Fruit fly (Drosophila melanogaster): ENCODE data around the gene CG15365.
A peak's percentile ranks its signal among the peaks of the same experiment; 100 is the strongest.

Gene CG15365

dm6 chrX:9080962-9081361 is 13.2 kb upstream of the CG15365 start, which contains the start of the genes CG7246 and HP1b (continued):
- TF ChIP-seq CG4318 (GFP tag; optimal IDR thresholded peaks at IDR 0.05) = no peak
- 0 out of 3 replicates have a peak, but pooled peaks have one; percentile 38 for TF ChIP-seq CG8119 (GFP tag; IDR thresholded peaks at IDR 0.05)
- peak; percentile 72 for TF ChIP-seq achi (GFP tag; optimal IDR thresholded peaks at IDR 0.05)
- peak; percentile 66 for TF ChIP-seq pdm3 (GFP tag; optimal IDR thresholded peaks at IDR 0.05)
- TF ChIP-seq cyc (GFP tag; optimal IDR thresholded peaks at IDR 0.05) = peak; percentile 61
- peak; percentile 53 for TF ChIP-seq CG32006 (GFP tag; optimal IDR thresholded peaks at IDR 0.05)
- no peak for TF ChIP-seq CG6854 (GFP tag; optimal IDR thresholded peaks at IDR 0.05)
- TF ChIP-seq Hr39 (GFP tag; optimal IDR thresholded peaks at IDR 0.05) = peak; percentile 56
- peak in 1 of 2 experiments; percentile 51 for TF ChIP-seq salr (GFP tag; optimal IDR thresholded peaks at IDR 0.05)
- peak in 1 of 2 experiments; percentile 56 for TF ChIP-seq ss (GFP tag; optimal IDR thresholded peaks at IDR 0.05)
- TF ChIP-seq CG1621 (tag; optimal IDR thresholded peaks at IDR 0.05) = peak; percentile 14
- TF ChIP-seq CG10669 (GFP tag; optimal IDR thresholded peaks at IDR 0.05) = peak; percentile 31

- TF ChIP-seq Hr38 (GFP tag; optimal IDR thresholded peaks at IDR 0.05) = no peak
- TF ChIP-seq Sox15 (GFP tag; optimal IDR thresholded peaks at IDR 0.05) = no peak
- peak; percentile 19 for TF ChIP-seq Eip93F (GFP tag; optimal IDR thresholded peaks at IDR 0.05)
- TF ChIP-seq CG11294 (GFP tag; IDR thresholded peaks at IDR 0.05) = no peak
- no peak for TF ChIP-seq CG16779 (tag; optimal IDR thresholded peaks at IDR 0.05)
- peak; percentile 21 for TF ChIP-seq CG10669 (GFP tag; optimal IDR thresholded peaks at IDR 0.05)
- TF ChIP-seq CG34406 (GFP tag; optimal IDR thresholded peaks at IDR 0.05) = no peak
- TF ChIP-seq Blimp-1 (GFP tag; optimal IDR thresholded peaks at IDR 0.05) = peak; percentile 98
- peak; percentile 49 for TF ChIP-seq CG7368 (GFP tag; optimal IDR thresholded peaks at IDR 0.05)
- peak; percentile 4 for TF ChIP-seq CG6792 (GFP tag; optimal IDR thresholded peaks at IDR 0.05)
- TF ChIP-seq Ets96B (tag; optimal IDR thresholded peaks at IDR 0.05) = no peak
- TF ChIP-seq CG6163 (GFP tag; IDR thresholded peaks at IDR 0.05) = peak; percentile 74; the same call in 2 of the 3 replicates
- TF ChIP-seq dsx (GFP tag; optimal IDR thresholded peaks at IDR 0.05; ENCODE audit: poor library complexity, severe bottlenecking) = peak; percentile 50
- TF ChIP-seq fd59A (GFP tag; optimal IDR thresholded peaks at IDR 0.05) = no peak
- TF ChIP-seq acj6 (GFP tag; optimal IDR thresholded peaks at IDR 0.05) = no peak
- TF ChIP-seq Sox14 (GFP tag; optimal IDR thresholded peaks at IDR 0.05) = peak; percentile 11
- peak; percentile 8 for TF ChIP-seq Met (GFP tag; optimal IDR thresholded peaks at IDR 0.05)
- no peak for TF ChIP-seq fkh (GFP tag; optimal IDR thresholded peaks at IDR 0.05)
- TF ChIP-seq Hr4 (GFP tag; optimal IDR thresholded peaks at IDR 0.05) = no peak
- TF ChIP-seq Smox (GFP tag; optimal IDR thresholded peaks at IDR 0.05) = peak; percentile 17
- TF ChIP-seq CG8119 (GFP tag; IDR thresholded peaks at IDR 0.05) = peak; percentile 29; the same call in 1 of the 3 replicates
- no peak for TF ChIP-seq Lpt (GFP tag; optimal IDR thresholded peaks at IDR 0.05)
- TF ChIP-seq CG31627 (GFP tag; optimal IDR thresholded peaks at IDR 0.05) = no peak
- no peak for TF ChIP-seq salr (GFP tag; optimal IDR thresholded peaks at IDR 0.05)
- no peak for TF ChIP-seq CG11902 (GFP tag; optimal IDR thresholded peaks at IDR 0.05)
- no peak for TF ChIP-seq Ets21C (GFP tag; optimal IDR thresholded peaks at IDR 0.05)
- TF ChIP-seq Gug (GFP tag; IDR thresholded peaks at IDR 0.05) = no peak
- peak; percentile 66 for TF ChIP-seq CG1621 (tag; optimal IDR thresholded peaks at IDR 0.05)
- no peak for TF ChIP-seq Hr39 (GFP tag; optimal IDR thresholded peaks at IDR 0.05)
- TF ChIP-seq CG3919 (GFP tag; optimal IDR thresholded peaks at IDR 0.05) = peak; percentile 59
- TF ChIP-seq topi (GFP tag; optimal IDR thresholded peaks at IDR 0.05) = peak; percentile 50
- TF ChIP-seq esn (GFP tag; optimal IDR thresholded peaks at IDR 0.05) = peak; percentile 44
- no peak for TF ChIP-seq cyc (GFP tag; optimal IDR thresholded peaks at IDR 0.05)
- peak; percentile 46; the same call in 1 of the 2 replicates for TF ChIP-seq CG15336 (GFP tag; IDR thresholded peaks at IDR 0.05)
- TF ChIP-seq CG6808 (GFP tag; optimal IDR thresholded peaks at IDR 0.05) = peak; percentile 9
- no peak for TF ChIP-seq pdm3 (GFP tag; optimal IDR thresholded peaks at IDR 0.05)
- peak; percentile 24 for TF ChIP-seq fd85E (GFP tag; optimal IDR thresholded peaks at IDR 0.05)
- peak; percentile 57 for TF ChIP-seq net (GFP tag; optimal IDR thresholded peaks at IDR 0.05)
- no peak for TF ChIP-seq CG11762 (GFP tag; optimal IDR thresholded peaks at IDR 0.05; ENCODE audit: insufficient read depth)
- TF ChIP-seq lz (GFP tag; optimal IDR thresholded peaks at IDR 0.05) = no peak
- TF ChIP-seq CG8632 (GFP tag; optimal IDR thresholded peaks at IDR 0.05) = no peak
- TF ChIP-seq ss (GFP tag; optimal IDR thresholded peaks at IDR 0.05) = peak; percentile 38 to 62
- TF ChIP-seq eg (GFP tag; IDR thresholded peaks at IDR 0.05) = peak; percentile 69; the same call in 2 of the 3 replicates
- TF ChIP-seq CG4318 (GFP tag; optimal IDR thresholded peaks at IDR 0.05) = no peak
- peak; percentile 50 for TF ChIP-seq CG9139 (GFP tag; optimal IDR thresholded peaks at IDR 0.05)
- peak; percentile 83 for TF ChIP-seq CG6854 (GFP tag; optimal IDR thresholded peaks at IDR 0.05)
Observed at dm6 chrX:9078263-9078662, 10.5 kb upstream of the CG15365 start, which contains the start of gene CG44325. CG44325 (minus strand) TSS chrX:9078499.
